Worm (Caenorhabditis elegans) whole organism, young adult: Measurements from ENCODE around the gene K01G5.10.

Source experiments
- B0336.3 ChIP-seq: fragments of 200-800 bp; sonication (Bioruptor generic); IDR thresholded peaks from 2 replicates; pipeline ENCODE4 v1.3.6; 2022; ENCODE audit warnings: missing genetic modification characterization, missing compliant biosample characterization
- D2030.7 ChIP-seq: fragments of 200-800 bp; sonication (Bioruptor generic); IDR thresholded peaks from 2 replicates; pipeline ENCODE4 v1.3.6; 2022; ENCODE audit warnings: missing genetic modification reagents, missing genetic modification characterization, missing compliant biosample characterization
- F10E7.11 ChIP-seq: sonication (generic microtip); optimal IDR thresholded peaks from 2 replicates; lab custom pipeline; 2017; ENCODE audit warnings: mild to moderate bottlenecking, missing genetic modification characterization, moderate library complexity, missing compliant biosample characterization
- F23B12.7 ChIP-seq: sonication (generic microtip); optimal IDR thresholded peaks from 2 replicates; lab custom pipeline; 2017; ENCODE audit warnings: missing genetic modification characterization, mild to moderate bottlenecking, missing compliant biosample characterization, antibody characterized with exemption, moderate library complexity; ENCODE audit not compliant: insufficient read depth
- F33H1.4 ChIP-seq: fragments of 200-800 bp; sonication (Bioruptor generic); IDR thresholded peaks from 2 replicates; pipeline ENCODE4 v1.3.6; 2022; ENCODE audit warnings: missing genetic modification reagents, missing genetic modification characterization, missing compliant biosample characterization
- F37B4.10 ChIP-seq: fragments of 200-800 bp; sonication (Bioruptor generic); IDR thresholded peaks from 2 replicates; pipeline ENCODE4 v1.3.6; 2022; ENCODE audit warnings: missing genetic modification characterization, missing compliant biosample characterization
- F49E8.2 ChIP-seq: sonication (generic microtip); optimal IDR thresholded peaks from 3 replicates; lab custom pipeline; 2017; ENCODE audit warnings: missing genetic modification characterization, mild to moderate bottlenecking, missing compliant biosample characterization, antibody characterized with exemption, moderate library complexity; ENCODE audit not compliant: insufficient read depth
- F52B5.7 ChIP-seq: sonication (generic microtip); optimal IDR thresholded peaks from 2 replicates; lab custom pipeline; 2016; ENCODE audit warnings: mild to moderate bottlenecking, missing genetic modification characterization, missing compliant biosample characterization
- F55B11.4 ChIP-seq: sonication (generic microtip); optimal IDR thresholded peaks from 2 replicates; lab custom pipeline; 2016; ENCODE audit warnings: missing compliant biosample characterization, missing genetic modification characterization, borderline replicate concordance; ENCODE audit not compliant: insufficient read depth
- Y53G8AR.9 ChIP-seq: fragments of 200-800 bp; sonication (Bioruptor generic); conservative IDR thresholded peaks from 2 replicates; pipeline ENCODE4 v1.3.6; 2022; ENCODE audit warnings: missing genetic modification reagents, missing genetic modification characterization, missing compliant biosample characterization
- Y56A3A.18 ChIP-seq: fragments of 200-800 bp; sonication (Bioruptor generic); IDR thresholded peaks from 2 replicates; pipeline ENCODE4 v1.3.6; 2022; ENCODE audit warnings: missing genetic modification reagents, missing genetic modification characterization, missing compliant biosample characterization
- aptf-2 ChIP-seq: fragments of 200-800 bp; sonication (Bioruptor generic); conservative IDR thresholded peaks from 2 replicates; pipeline ENCODE4 v1.3.6; 2022; ENCODE audit warnings: missing genetic modification reagents, missing genetic modification characterization, missing compliant biosample characterization
- athp-1 ChIP-seq: sonication (generic microtip); optimal IDR thresholded peaks from 2 replicates; lab custom pipeline; 2017; ENCODE audit warnings: mild to moderate bottlenecking, missing genetic modification characterization, missing compliant biosample characterization
- attf-3 ChIP-seq: fragments of 200-800 bp; sonication (Bioruptor generic); conservative IDR thresholded peaks from 2 replicates; pipeline ENCODE4 v1.3.6; 2022; ENCODE audit warnings: missing genetic modification reagents, missing genetic modification characterization, missing compliant biosample characterization
- attf-6 ChIP-seq: fragments of 200-800 bp; sonication (Bioruptor generic); IDR thresholded peaks from 2 replicates; pipeline ENCODE4 v1.3.6; 2022; ENCODE audit warnings: missing genetic modification reagents, missing genetic modification characterization, missing compliant biosample characterization
- ccch-3 ChIP-seq: fragments of 200-800 bp; sonication (Bioruptor generic); optimal IDR thresholded peaks from 2 replicates; lab custom pipeline; 2018; ENCODE audit warnings: mild to moderate bottlenecking, missing genetic modification characterization, missing compliant biosample characterization
- cebp-1 ChIP-seq, 2 experiments: fragments of 200-800 bp in 1 of 2; sonication (Bioruptor generic) in 1 of 2; sonication (generic microtip) in 1 of 2; IDR thresholded peaks in 1 of 2; optimal IDR thresholded peaks in 1 of 2; 2 replicates each; pipeline versions ENCODE4 v1.3.6 to Lab custom; 2017 to 2022; ENCODE audit warnings: missing compliant biosample characterization in 2 of 2, missing genetic modification characterization in 2 of 2, mild to moderate bottlenecking in 1 of 2, missing genetic modification reagents in 1 of 2, moderate library complexity in 1 of 2
- cebp-2 ChIP-seq: fragments of 200-800 bp; sonication (Bioruptor generic); IDR thresholded peaks from 2 replicates; pipeline ENCODE4 v1.3.6; 2022; ENCODE audit warnings: missing genetic modification characterization, missing compliant biosample characterization
- ceh-27 ChIP-seq: fragments of 200-800 bp; sonication (Bioruptor generic); optimal IDR thresholded peaks from 2 replicates; lab custom pipeline; 2018; ENCODE audit warnings: mild to moderate bottlenecking, missing genetic modification characterization, moderate library complexity, missing compliant biosample characterization
- ceh-79 ChIP-seq: sonication (generic microtip); optimal IDR thresholded peaks from 2 replicates; lab custom pipeline; 2017; ENCODE audit warnings: mild to moderate bottlenecking, missing genetic modification characterization, missing compliant biosample characterization
- ceh-91 ChIP-seq: fragments of 200-800 bp; sonication (Bioruptor generic); IDR thresholded peaks from 2 replicates; pipeline ENCODE4 v1.3.6; 2022; ENCODE audit warnings: missing genetic modification reagents, missing genetic modification characterization, missing compliant biosample characterization
- dpff-1 ChIP-seq: sonication (generic microtip); optimal IDR thresholded peaks from 2 replicates; lab custom pipeline; 2017; ENCODE audit warnings: mild to moderate bottlenecking, missing genetic modification characterization, missing compliant biosample characterization
- egl-44 ChIP-seq: fragments of 200-800 bp; sonication (Bioruptor generic); IDR thresholded peaks from 2 replicates; pipeline ENCODE4 v1.3.6; 2022; ENCODE audit warnings: missing genetic modification reagents, missing genetic modification characterization, missing compliant biosample characterization
- hmg-1.2 ChIP-seq: fragments of 200-800 bp; sonication (Bioruptor generic); IDR thresholded peaks from 2 replicates; pipeline ENCODE4 v1.3.6; 2022; ENCODE audit warnings: missing genetic modification reagents, missing genetic modification characterization, missing compliant biosample characterization
- hsf-1 ChIP-seq: fragments of 200-800 bp; sonication (Bioruptor generic); IDR thresholded peaks from 2 replicates; pipeline ENCODE4 v1.3.6; 2022; ENCODE audit warnings: missing genetic modification reagents, missing genetic modification characterization, missing compliant biosample characterization
- let-607 ChIP-seq, 2 experiments: fragments of 200-800 bp in 1 of 2; sonication (Bioruptor generic) in 1 of 2; sonication (generic microtip) in 1 of 2; optimal IDR thresholded peaks; 2 replicates each; lab custom pipeline; 2016 to 2018; ENCODE audit warnings: mild to moderate bottlenecking in 2 of 2, missing compliant biosample characterization in 2 of 2, missing genetic modification characterization in 2 of 2, moderate library complexity in 2 of 2, missing genotype in 1 of 2
- lir-1 ChIP-seq: fragments of 200-800 bp; sonication (Bioruptor generic); conservative IDR thresholded peaks from 2 replicates; pipeline ENCODE4 v1.3.6; 2022; ENCODE audit warnings: missing genetic modification reagents, missing genetic modification characterization, missing compliant biosample characterization
- lsl-1 ChIP-seq: fragments of 200-800 bp; sonication (Bioruptor generic); optimal IDR thresholded peaks from 2 replicates; lab custom pipeline; 2018; ENCODE audit warnings: mild to moderate bottlenecking, missing genetic modification characterization, moderate library complexity, missing compliant biosample characterization
- madf-6 ChIP-seq: fragments of 200-800 bp; sonication (Bioruptor generic); IDR thresholded peaks from 2 replicates; pipeline ENCODE4 v1.3.6; 2022; ENCODE audit warnings: missing genetic modification reagents, missing genetic modification characterization, missing compliant biosample characterization
- madf-8 ChIP-seq: fragments of 200-800 bp; sonication (Bioruptor generic); conservative IDR thresholded peaks from 2 replicates; pipeline ENCODE4 v1.3.6; 2022; ENCODE audit warnings: missing genetic modification reagents, missing genetic modification characterization, missing compliant biosample characterization
- mcd-1 ChIP-seq: fragments of 200-800 bp; sonication (Bioruptor generic); IDR thresholded peaks from 2 replicates; pipeline ENCODE4 v1.3.6; 2022; ENCODE audit warnings: missing genetic modification reagents, missing genetic modification characterization, missing compliant biosample characterization
- mel-28 ChIP-seq: sonication (generic microtip); optimal IDR thresholded peaks from 2 replicates; lab custom pipeline; 2016; ENCODE audit warnings: borderline replicate concordance, mild to moderate bottlenecking, missing genetic modification characterization, missing compliant biosample characterization
- nfya-2 ChIP-seq: fragments of 200-800 bp; sonication (Bioruptor generic); IDR thresholded peaks from 2 replicates; pipeline ENCODE4 v1.3.6; 2022; ENCODE audit warnings: missing genetic modification reagents, missing genetic modification characterization, missing compliant biosample characterization
- nfyb-1 ChIP-seq: fragments of 200-800 bp; sonication (Bioruptor generic); IDR thresholded peaks from 2 replicates; pipeline ENCODE4 v1.3.6; 2022; ENCODE audit warnings: missing genetic modification reagents, missing genetic modification characterization, missing compliant biosample characterization
- nhr-27 ChIP-seq: fragments of 200-800 bp; sonication (Bioruptor generic); optimal IDR thresholded peaks from 2 replicates; lab custom pipeline; 2018; ENCODE audit warnings: mild to moderate bottlenecking, missing genetic modification characterization, moderate library complexity, missing compliant biosample characterization
- repo-1 ChIP-seq: sonication (generic microtip); optimal IDR thresholded peaks from 2 replicates; lab custom pipeline; 2017; ENCODE audit warnings: mild to moderate bottlenecking, missing genetic modification characterization, missing compliant biosample characterization
- rpc-1 ChIP-seq, 2 experiments: fragments of 150-350 bp in 1 of 2; sonication (generic microtip) in 1 of 2; optimal IDR thresholded peaks; 2 replicates each; lab custom pipeline; 2014 to 2018; ENCODE audit warnings: missing biosample characterization in 1 of 2, missing genetic modification characterization in 1 of 2, missing genetic modification reagents in 1 of 2, missing genotype in 1 of 2
- sdz-38 ChIP-seq: sonication (generic microtip); optimal IDR thresholded peaks from 2 replicates; lab custom pipeline; 2016; ENCODE audit warnings: missing genotype, missing genetic modification characterization, missing compliant biosample characterization
- sea-2 ChIP-seq: fragments of 200-800 bp; sonication (Bioruptor generic); IDR thresholded peaks from 2 replicates; pipeline ENCODE4 v1.3.6; 2022; ENCODE audit warnings: missing genetic modification characterization, missing compliant biosample characterization
- tlf-1 ChIP-seq: fragments of 200-800 bp; sonication (Bioruptor generic); optimal IDR thresholded peaks from 2 replicates; lab custom pipeline; 2018; ENCODE audit warnings: mild to moderate bottlenecking, missing genetic modification characterization, missing compliant biosample characterization
- unc-62 ChIP-seq: fragments of 150-350 bp; optimal IDR thresholded peaks from 2 replicates; lab custom pipeline; 2014; ENCODE audit warnings: missing biosample characterization, missing genetic modification reagents, missing genetic modification characterization
- xnd-1 ChIP-seq: sonication (generic microtip); optimal IDR thresholded peaks from 2 replicates; lab custom pipeline; 2016; ENCODE audit warnings: missing genotype, missing genetic modification reagents, missing genetic modification characterization, missing compliant biosample characterization
- ztf-18 ChIP-seq: sonication (generic microtip); optimal IDR thresholded peaks from 2 replicates; lab custom pipeline; 2016; ENCODE audit warnings: missing genotype, mild to moderate bottlenecking, missing genetic modification characterization, missing compliant biosample characterization
- ztf-22 ChIP-seq: fragments of 200-800 bp; sonication (Bioruptor generic); optimal IDR thresholded peaks from 2 replicates; lab custom pipeline; 2018; ENCODE audit warnings: mild to moderate bottlenecking, missing genetic modification characterization, moderate library complexity, missing compliant biosample characterization
- ztf-26 ChIP-seq: sonication (generic microtip); optimal IDR thresholded peaks from 2 replicates; lab custom pipeline; 2017; ENCODE audit warnings: missing genetic modification characterization, missing compliant biosample characterization
- ztf-28 ChIP-seq: fragments of 200-800 bp; sonication (Bioruptor generic); IDR thresholded peaks from 2 replicates; pipeline ENCODE4 v1.3.6; 2022; ENCODE audit warnings: missing genetic modification reagents, missing genetic modification characterization, missing compliant biosample characterization

Gene K01G5.10

DNA sequence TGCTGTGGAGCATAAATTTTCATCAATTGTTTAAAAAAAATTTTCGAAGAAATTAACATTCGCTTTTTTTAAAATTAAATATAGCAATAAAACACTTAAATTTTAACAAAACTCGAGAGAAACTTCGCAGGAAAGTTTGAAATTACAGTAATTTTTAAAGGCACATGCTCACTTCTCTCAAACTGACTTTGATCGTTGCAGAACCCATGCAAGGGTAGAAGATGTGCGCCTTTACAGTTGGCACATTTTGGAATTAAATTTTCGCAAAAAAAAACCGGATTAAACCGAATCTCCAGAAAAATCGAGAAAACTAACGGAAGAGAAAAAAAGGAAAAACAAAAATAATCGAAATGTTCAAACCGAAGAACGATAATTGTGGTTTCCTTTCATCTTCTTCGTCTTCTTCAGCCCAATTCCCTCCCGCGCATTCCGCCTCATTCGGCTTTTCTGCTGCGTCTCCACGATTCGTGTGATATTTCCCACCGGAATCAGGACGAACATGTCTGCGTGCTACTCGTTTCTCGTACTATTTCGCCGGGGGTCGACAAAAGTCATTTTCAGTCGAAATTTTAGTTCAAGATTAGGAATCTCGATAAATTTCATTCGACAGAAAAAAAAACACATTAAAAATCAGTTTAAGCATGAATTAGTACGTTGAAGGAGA is 21.9 kb downstream of the K01G5.10 start (continued):
- TF ChIP-seq ceh-79 (tag; lab: Kevin White, UChicago) = no peak
- peak; percentile 19; the same call in 1 of the 2 replicates for TF ChIP-seq madf-8
- no peak for TF ChIP-seq egl-44 (GFP tag; lab: Robert Waterston, UW)
- no peak for TF ChIP-seq ztf-22 (GFP tag; lab: Kevin White, UChicago)
- TF ChIP-seq F55B11.4 (tag; lab: Kevin White, UChicago) = no peak
- peak; percentile 74 for TF ChIP-seq lsl-1 (GFP tag; lab: Kevin White, UChicago)
- peak; percentile 9 for TF ChIP-seq xnd-1 (tag; lab: Kevin White, UChicago)
- no peak for TF ChIP-seq let-607 (tag; optimal IDR thresholded peaks at IDR 0.05; lab: Kevin White, UChicago)
- TF ChIP-seq F49E8.2 (tag; lab: Kevin White, UChicago) = no peak
- TF ChIP-seq mel-28 (tag; lab: Kevin White, UChicago) = no peak
- TF ChIP-seq repo-1 (tag; lab: Kevin White, UChicago) = peak; percentile 10
- TF ChIP-seq Y56A3A.18 (GFP tag; lab: Robert Waterston, UW) = no peak
- peak; percentile 25; the same call in 1 of the 2 replicates for TF ChIP-seq B0336.3 (GFP tag; lab: Robert Waterston, UW)
- no peak for TF ChIP-seq hsf-1 (GFP tag; lab: Robert Waterston, UW)
- no peak for TF ChIP-seq cebp-2 (GFP tag; lab: Robert Waterston, UW)
- no peak for TF ChIP-seq ztf-28
- no peak for TF ChIP-seq F10E7.11 (tag; lab: Kevin White, UChicago)
- TF ChIP-seq cebp-1 (GFP tag; IDR thresholded peaks at IDR 0.05; lab: Robert Waterston, UW) = no peak
- no peak for TF ChIP-seq cebp-1 (tag; optimal IDR thresholded peaks at IDR 0.05; lab: Kevin White, UChicago)
- peak; percentile 60 for TF ChIP-seq F33H1.4 (GFP tag; lab: Robert Waterston, UW)
- no peak for TF ChIP-seq ceh-91 (GFP tag; lab: Robert Waterston, UW)
- TF ChIP-seq madf-6 = 0 out of 2 replicates have a peak, but pooled peaks have one; percentile 38
- TF ChIP-seq nfyb-1 (GFP tag; lab: Robert Waterston, UW) = 0 out of 2 replicates have a peak, but pooled peaks have one; percentile 10
- TF ChIP-seq ztf-18 = no peak
- no peak for TF ChIP-seq F37B4.10 (GFP tag; lab: Robert Waterston, UW)
- 0 out of 2 replicates have a peak, but pooled peaks have one; percentile 6 for TF ChIP-seq aptf-2 (GFP tag; lab: Robert Waterston, UW)
- no peak for TF ChIP-seq ceh-27 (GFP tag; lab: Kevin White, UChicago)
- no peak for TF ChIP-seq nfya-2 (GFP tag; lab: Robert Waterston, UW)
- TF ChIP-seq hmg-1.2 (GFP tag; lab: Robert Waterston, UW) = peak; percentile 92
- no peak for TF ChIP-seq F52B5.7 (tag; lab: Kevin White, UChicago)
- TF ChIP-seq attf-6 (GFP tag; lab: Robert Waterston, UW) = no peak
- TF ChIP-seq lir-1 (GFP tag; lab: Robert Waterston, UW) = 0 out of 2 replicates have a peak, but pooled peaks have one; percentile 28
- no peak for TF ChIP-seq ccch-3 (GFP tag; lab: Kevin White, UChicago)
- TF ChIP-seq ztf-26 (tag; lab: Kevin White, UChicago) = no peak
- TF ChIP-seq sdz-38 (tag; lab: Kevin White, UChicago) = no peak
- TF ChIP-seq athp-1 = peak; percentile 11
- TF ChIP-seq Y53G8AR.9 = no peak
- no peak for TF ChIP-seq attf-3 (GFP tag; lab: Robert Waterston, UW)
- no peak for TF ChIP-seq rpc-1 (optimal IDR thresholded peaks at IDR 0.05; lab: Kevin White, UChicago)
- no peak for TF ChIP-seq rpc-1 (tag; optimal IDR thresholded peaks at IDR 0.05; lab: Kevin White, UChicago)
- peak; percentile 35; the same call in 1 of the 2 replicates for TF ChIP-seq mcd-1
- TF ChIP-seq dpff-1 = no peak
- TF ChIP-seq unc-62 (GFP tag; lab: Kevin White, UChicago) = no peak
- no peak for TF ChIP-seq D2030.7 (GFP tag; lab: Robert Waterston, UW)
- TF ChIP-seq F23B12.7 = no peak
- no peak for TF ChIP-seq sea-2 (GFP tag; lab: Robert Waterston, UW)
- TF ChIP-seq tlf-1 = no peak
- TF ChIP-seq nhr-27 (tag; lab: Kevin White, UChicago) = no peak
